Worm (Caenorhabditis elegans): ENCODE results near the gene ilys-2.

DNA sequence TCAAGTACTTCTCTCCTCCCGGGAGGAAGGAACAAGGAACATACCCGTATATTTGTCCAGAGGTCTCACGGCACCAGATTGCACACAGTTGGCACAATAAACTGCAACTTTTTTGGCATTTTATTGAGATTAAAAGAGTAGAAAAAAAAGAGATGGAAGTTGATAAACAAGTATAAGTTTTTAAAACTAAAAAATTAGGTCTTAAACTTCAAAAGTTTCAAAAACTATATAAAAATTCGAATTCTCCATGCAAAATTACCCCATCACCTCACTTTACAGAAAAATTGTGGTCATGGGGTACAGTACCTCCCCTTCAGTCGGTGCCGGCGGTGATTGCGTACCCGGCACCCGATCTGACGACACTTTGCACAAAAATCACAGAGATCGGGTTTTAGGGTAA is 16.2 kb upstream of the ilys-2 start, which contains the start of gene C45G7.13:
- TF ChIP-seq him-1 (tag; optimal IDR thresholded peaks at IDR 0.05) (no peak), W03F9.2 (tag; optimal IDR thresholded peaks at IDR 0.05) (no peak)

Measured in whole organism, L4/young adult.